Fruit fly (Drosophila melanogaster) S2 (cell line): ENCODE measurements around the gene CG8939.

ENCODE experiments used
- CG8478 ChIP-seq: fragments of >200 bp; optimal IDR thresholded peaks from 2 replicates; lab custom pipeline; 2018
- CTCF ChIP-seq, 2 experiments: fragments of >200 bp; optimal IDR thresholded peaks; 2 replicates each; lab custom pipeline; 2018

DNA sequence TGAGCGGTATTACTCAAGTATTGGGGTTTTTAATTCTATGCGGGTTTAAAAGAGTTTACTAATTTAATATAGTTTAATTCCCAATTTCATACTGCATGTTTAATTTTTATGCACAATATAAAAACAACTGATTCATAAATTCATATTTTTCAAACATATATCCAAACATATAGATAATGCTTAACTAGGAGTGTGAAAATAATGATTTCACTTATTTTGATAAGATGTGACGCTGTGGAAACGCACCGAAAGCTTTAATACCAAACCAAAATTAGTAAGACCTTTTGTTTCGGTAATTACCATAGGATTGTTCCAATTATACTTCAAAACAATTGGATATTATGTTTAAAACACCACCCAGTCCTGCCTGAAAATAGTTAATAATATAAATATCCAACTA, 13.3 kb upstream of the CG8939 start, which contains the start of gene Slc25A46a:
- TF ChIP-seq CTCF (optimal IDR thresholded peaks at IDR 0.05; lab: Kevin White, UChicago): no peak
- no peak for TF ChIP-seq CG8478 (lab: Kevin White, UChicago)
